Fruit fly (Drosophila melanogaster): ENCODE results near the gene CG11586.

DNA sequence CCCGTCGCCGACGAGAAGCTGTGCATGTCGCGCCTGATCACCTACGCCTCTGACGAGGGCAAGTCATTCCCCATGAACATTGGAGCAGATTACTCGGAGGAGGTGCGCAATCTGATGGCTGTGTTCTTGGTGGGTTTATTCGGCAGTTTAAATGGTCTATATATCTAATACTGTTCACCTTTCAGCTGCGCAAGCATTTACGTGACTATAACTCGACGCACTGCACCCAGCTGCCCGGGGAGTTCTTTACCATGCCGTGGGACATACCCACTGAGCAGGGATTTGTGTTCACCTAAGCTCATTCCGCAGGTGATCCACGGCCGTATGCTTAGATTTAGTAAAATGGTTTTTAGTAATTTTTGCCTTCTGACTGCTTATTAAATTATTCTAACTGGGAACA, 1.1 kb downstream of the CG11586 start:
- no peak for TF ChIP-seq chm (GFP tag; IDR thresholded peaks at IDR 0.05)
- no peak for TF ChIP-seq CG7271 (tag; optimal IDR thresholded peaks at IDR 0.05)
- TF ChIP-seq CG43689 (GFP tag; IDR thresholded peaks at IDR 0.05) = no peak
- no peak for TF ChIP-seq CG10462 (GFP tag; optimal IDR thresholded peaks at IDR 0.05)

Measured in whole organism, embryonic.